Worm (Caenorhabditis elegans) whole organism, young adult: ENCODE results near the gene elks-1.

Source experiments
- F23B12.7 ChIP-seq: sonication (generic microtip); optimal IDR thresholded peaks from 2 replicates; lab custom pipeline; 2017; ENCODE audit warnings: missing genetic modification characterization, mild to moderate bottlenecking, missing compliant biosample characterization, antibody characterized with exemption, moderate library complexity; ENCODE audit not compliant: insufficient read depth
- attf-6 ChIP-seq: fragments of 200-800 bp; sonication (Bioruptor generic); IDR thresholded peaks from 2 replicates; pipeline ENCODE4 v1.3.6; 2022; ENCODE audit warnings: missing genetic modification reagents, missing genetic modification characterization, missing compliant biosample characterization
- nfya-1 ChIP-seq: sonication (generic microtip); optimal IDR thresholded peaks from 2 replicates; lab custom pipeline; 2017; ENCODE audit warnings: antibody characterized with exemption, missing compliant biosample characterization, missing genetic modification characterization, borderline replicate concordance; ENCODE audit not compliant: insufficient read depth

DNA sequence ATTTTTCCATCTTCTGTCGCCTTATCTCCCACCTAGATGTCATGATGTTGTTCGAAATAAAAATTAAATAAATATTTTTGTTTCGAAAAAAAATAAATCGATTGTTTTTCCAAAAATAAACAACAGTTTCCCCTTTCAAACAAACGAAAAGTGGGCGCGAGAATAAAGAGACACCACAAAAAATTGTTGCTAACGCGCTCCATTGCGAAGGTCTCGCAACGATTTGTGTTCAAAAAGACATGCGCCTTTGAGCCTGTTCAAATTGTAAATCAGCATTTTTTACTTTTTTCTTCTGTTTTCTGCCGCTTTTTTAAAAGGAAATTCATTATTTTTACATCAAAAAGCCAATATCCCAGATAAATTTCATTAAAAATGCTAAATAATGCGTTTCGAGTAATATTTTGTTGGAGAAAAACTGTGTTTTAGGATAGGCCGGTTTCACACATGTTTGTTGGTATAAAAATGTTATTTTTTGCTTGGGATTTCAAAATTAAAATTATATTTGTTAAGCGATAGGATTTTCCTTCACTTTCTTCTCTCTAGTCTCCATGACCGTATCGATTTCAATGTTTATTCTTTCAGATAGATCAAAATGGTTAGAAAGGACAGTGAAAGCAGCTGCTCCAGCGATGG is 55.2 kb downstream of the elks-1 start, which contains the start of gene W08E12.7:
- peak; percentile 95 for TF ChIP-seq F23B12.7
- TF ChIP-seq attf-6 (GFP tag; lab: Robert Waterston, UW) = 0 out of 2 replicates have a peak, but pooled peaks have one; percentile 38
- TF ChIP-seq nfya-1 (tag; lab: Kevin White, UChicago) = no peak
